Worm (Caenorhabditis elegans): ENCODE data around the gene mrps-26.

- TF ChIP-seq tbx-11 (GFP tag; IDR thresholded peaks at IDR 0.05), result no peak
- TF ChIP-seq ceh-36 (tag; optimal IDR thresholded peaks at IDR 0.05), result no peak
- no peak for TF ChIP-seq hnd-1 (tag; optimal IDR thresholded peaks at IDR 0.05)
- no peak for TF ChIP-seq scrt-1 (GFP tag; IDR thresholded peaks at IDR 0.05)
- no peak for TF ChIP-seq ets-7 (tag; optimal IDR thresholded peaks at IDR 0.05)
- no peak for TF ChIP-seq F13C5.2 (tag; optimal IDR thresholded peaks at IDR 0.05)
- no peak for TF ChIP-seq hmg-4 (GFP tag; optimal IDR thresholded peaks at IDR 0.05)
- TF ChIP-seq ama-1 (optimal IDR thresholded peaks at IDR 0.05), result no peak
Measured at ce11 chrIII:5285484-5285883, 51.1 kb downstream of the mrps-26 start.
